Worm (Caenorhabditis elegans) whole organism, L1 larva: Measurements from ENCODE around the gene pid-1.
A peak's percentile ranks its signal among the peaks of the same experiment; 100 is the strongest.

Experiments used
- C04F5.9 ChIP-seq: sonication (generic microtip); optimal IDR thresholded peaks from 2 replicates; lab custom pipeline; 2016; ENCODE audit warnings: missing genetic modification characterization, missing compliant biosample characterization
- Y116A8C.19 ChIP-seq: sonication (generic microtip); optimal IDR thresholded peaks from 2 replicates; lab custom pipeline; 2016; ENCODE audit warnings: missing compliant biosample characterization, missing genetic modification characterization, borderline replicate concordance
- aha-1 ChIP-seq: fragments of 150-350 bp; optimal IDR thresholded peaks from 2 replicates; lab custom pipeline; 2014; ENCODE audit warnings: missing biosample characterization, missing genetic modification characterization
- alr-1 ChIP-seq: fragments of 200-800 bp; sonication (Bioruptor generic); optimal IDR thresholded peaks from 2 replicates; lab custom pipeline; 2018; ENCODE audit warnings: borderline replicate concordance, mild to moderate bottlenecking, missing genetic modification characterization, missing compliant biosample characterization
- blmp-1 ChIP-seq: fragments of 150-350 bp; optimal IDR thresholded peaks from 2 replicates; lab custom pipeline; 2014; ENCODE audit warnings: missing biosample characterization, missing genetic modification characterization
- ceh-63 ChIP-seq: fragments of 200-800 bp; sonication (Bioruptor generic); optimal IDR thresholded peaks from 2 replicates; lab custom pipeline; 2018; ENCODE audit warnings: mild to moderate bottlenecking, missing genetic modification characterization, missing compliant biosample characterization
- ceh-82 ChIP-seq, 3 experiments: fragments of 150-350 bp in 1 of 3; sonication (generic microtip) in 2 of 3; optimal IDR thresholded peaks; 2 replicates each; lab custom pipeline; 2014 to 2017; ENCODE audit warnings: missing biosample characterization in 3 of 3, missing genetic modification characterization in 3 of 3
- ceh-90 ChIP-seq: sonication (generic microtip); optimal IDR thresholded peaks from 2 replicates; lab custom pipeline; 2016; ENCODE audit warnings: missing genetic modification characterization, missing compliant biosample characterization
- dpl-1 ChIP-seq, 3 experiments: fragments of 150-350 bp in 2 of 3; sonication (generic microtip) in 1 of 3; optimal IDR thresholded peaks; 2 replicates each; lab custom pipeline; 2014 to 2017; ENCODE audit warnings: missing biosample characterization in 3 of 3, missing genetic modification characterization in 3 of 3, missing genetic modification reagents in 3 of 3
- dsc-1 ChIP-seq: sonication (generic microtip); optimal IDR thresholded peaks from 2 replicates; lab custom pipeline; 2016; ENCODE audit warnings: mild to moderate bottlenecking, missing genetic modification characterization, missing compliant biosample characterization
- efl-3 ChIP-seq: fragments of 200-800 bp; sonication (Bioruptor generic); optimal IDR thresholded peaks from 2 replicates; lab custom pipeline; 2018; ENCODE audit warnings: mild to moderate bottlenecking, missing genetic modification characterization, missing compliant biosample characterization
- egl-27 ChIP-seq, 2 experiments: fragments of 150-350 bp in 1 of 2; sonication (generic microtip); optimal IDR thresholded peaks; 3 replicates each; lab custom pipeline; 2017 to 2018; ENCODE audit warnings: missing biosample characterization in 2 of 2, missing genetic modification characterization in 2 of 2, missing genetic modification reagents in 2 of 2
- elt-2 ChIP-seq: sonication (generic microtip); optimal IDR thresholded peaks from 2 replicates; lab custom pipeline; 2016; ENCODE audit warnings: missing genetic modification characterization, mild to moderate bottlenecking, inconsistent platforms, missing compliant biosample characterization, missing genetic modification reagents
- elt-3 ChIP-seq, 6 experiments: fragments of 150-350 bp in 1 of 6; sonication (generic microtip); optimal IDR thresholded peaks; 2 replicates each; lab custom pipeline; 2017 to 2018; ENCODE audit warnings: missing biosample characterization in 6 of 6, missing genetic modification characterization in 6 of 6, inconsistent platforms in 1 of 6
- fkh-8 ChIP-seq: sonication (generic microtip); optimal IDR thresholded peaks from 2 replicates; lab custom pipeline; 2016; ENCODE audit warnings: mild to moderate bottlenecking, missing genetic modification characterization, missing compliant biosample characterization
- grh-1 ChIP-seq: fragments of 200-800 bp; sonication (Bioruptor generic); IDR thresholded peaks from 2 replicates; pipeline ENCODE4 v1.3.6; 2022; ENCODE audit warnings: missing genetic modification reagents, missing genetic modification characterization, missing compliant biosample characterization
- hpl-2 ChIP-seq: fragments of 150-350 bp; optimal IDR thresholded peaks from 2 replicates; lab custom pipeline; 2014; ENCODE audit warnings: missing biosample characterization, missing genetic modification reagents, missing genetic modification characterization
- irx-1 ChIP-seq: sonication (generic microtip); optimal IDR thresholded peaks from 2 replicates; lab custom pipeline; 2016; ENCODE audit warnings: missing genetic modification characterization, missing compliant biosample characterization
- isw-1 ChIP-seq: fragments of 200-800 bp; sonication (Bioruptor generic); IDR thresholded peaks from 2 replicates; pipeline ENCODE4 v1.3.6; 2022; ENCODE audit warnings: missing genetic modification characterization, missing compliant biosample characterization
- jun-1 ChIP-seq: fragments of 150-350 bp; optimal IDR thresholded peaks from 2 replicates; lab custom pipeline; 2014; ENCODE audit warnings: missing biosample characterization, missing genetic modification reagents, missing genetic modification characterization
- lin-13 ChIP-seq: fragments of 150-350 bp; optimal IDR thresholded peaks from 2 replicates; lab custom pipeline; 2014; ENCODE audit warnings: missing biosample characterization, missing genetic modification reagents, missing genetic modification characterization
- lin-14 ChIP-seq: fragments of 200-800 bp; sonication (Bioruptor generic); optimal IDR thresholded peaks from 2 replicates; lab custom pipeline; 2018; ENCODE audit warnings: mild to moderate bottlenecking, missing genetic modification characterization, moderate library complexity, missing compliant biosample characterization
- lin-15B ChIP-seq: fragments of 150-350 bp; sonication (generic microtip); optimal IDR thresholded peaks from 3 replicates; lab custom pipeline; 2014; ENCODE audit warnings: missing biosample characterization, missing genetic modification characterization
- lin-35 ChIP-seq, 2 experiments: fragments of 150-350 bp; optimal IDR thresholded peaks; 2 replicates each; lab custom pipeline; 2014; ENCODE audit warnings: missing biosample characterization in 2 of 2, missing genetic modification characterization in 2 of 2, missing genetic modification reagents in 2 of 2
- lin-39 ChIP-seq: fragments of 150-350 bp; optimal IDR thresholded peaks from 2 replicates; lab custom pipeline; 2014; ENCODE audit warnings: missing biosample characterization, missing genetic modification reagents, missing genetic modification characterization
- lsy-2 ChIP-seq, 2 experiments: fragments of 150-350 bp; optimal IDR thresholded peaks; 2 replicates each; lab custom pipeline; 2014; ENCODE audit warnings: missing biosample characterization in 2 of 2, missing genetic modification characterization in 2 of 2
- mdl-1 ChIP-seq, 2 experiments: fragments of 150-350 bp; optimal IDR thresholded peaks; 2 replicates each; lab custom pipeline; 2014 to 2017; ENCODE audit warnings: missing biosample characterization in 2 of 2, missing genetic modification characterization in 2 of 2, inconsistent platforms in 1 of 2
- mep-1 ChIP-seq: fragments of 150-350 bp; optimal IDR thresholded peaks from 2 replicates; lab custom pipeline; 2014; ENCODE audit warnings: missing biosample characterization, missing genetic modification characterization
- nhr-19 ChIP-seq: fragments of 200-800 bp; sonication (Bioruptor generic); conservative IDR thresholded peaks from 2 replicates; pipeline ENCODE4 v1.3.6; 2022; ENCODE audit warnings: missing genetic modification characterization, missing compliant biosample characterization
- nhr-20 ChIP-seq: sonication (generic microtip); optimal IDR thresholded peaks from 2 replicates; lab custom pipeline; 2016; ENCODE audit warnings: mild to moderate bottlenecking, missing genetic modification characterization, missing compliant biosample characterization
- nhr-28 ChIP-seq: fragments of 150-350 bp; optimal IDR thresholded peaks from 2 replicates; lab custom pipeline; 2014; ENCODE audit warnings: missing biosample characterization, missing genetic modification characterization
- nhr-47 ChIP-seq: sonication (generic microtip); optimal IDR thresholded peaks from 2 replicates; lab custom pipeline; 2016; ENCODE audit warnings: mild to moderate bottlenecking, missing genetic modification characterization, moderate library complexity, missing compliant biosample characterization
- nhr-71 ChIP-seq: sonication (generic microtip); optimal IDR thresholded peaks from 2 replicates; lab custom pipeline; 2016; ENCODE audit warnings: mild to moderate bottlenecking, missing genetic modification characterization, moderate library complexity, missing compliant biosample characterization
- nhr-77 ChIP-seq: fragments of 150-350 bp; optimal IDR thresholded peaks from 2 replicates; lab custom pipeline; 2014; ENCODE audit warnings: missing biosample characterization, missing genetic modification characterization
- nhr-84 ChIP-seq: sonication (generic microtip); optimal IDR thresholded peaks from 2 replicates; lab custom pipeline; 2017; ENCODE audit warnings: missing biosample characterization, missing genetic modification characterization
- nhr-85 ChIP-seq: sonication (generic microtip); peaks from one replicate; lab custom pipeline; 2016; ENCODE audit warnings: missing genetic modification characterization, inconsistent platforms, missing compliant biosample characterization
- nhr-90 ChIP-seq: sonication (generic microtip); optimal IDR thresholded peaks from 2 replicates; lab custom pipeline; 2016; ENCODE audit warnings: mild to moderate bottlenecking, missing genetic modification characterization, missing compliant biosample characterization; ENCODE audit not compliant: poor library complexity
- skn-1 ChIP-seq: fragments of 150-350 bp; optimal IDR thresholded peaks from 2 replicates; lab custom pipeline; 2014; ENCODE audit warnings: missing biosample characterization, missing genetic modification characterization
- snpc-4 ChIP-seq: fragments of 150-350 bp; optimal IDR thresholded peaks from 2 replicates; lab custom pipeline; 2014; ENCODE audit warnings: missing biosample characterization, missing genetic modification characterization
- snu-23 ChIP-seq: sonication (generic microtip); optimal IDR thresholded peaks from 2 replicates; lab custom pipeline; 2016; ENCODE audit warnings: missing genetic modification characterization, missing compliant biosample characterization
- sox-4 ChIP-seq: sonication (generic microtip); optimal IDR thresholded peaks from 2 replicates; lab custom pipeline; 2016; ENCODE audit warnings: missing genetic modification characterization, missing compliant biosample characterization
- sptf-1 ChIP-seq: fragments of 150-350 bp; optimal IDR thresholded peaks from 2 replicates; lab custom pipeline; 2014; ENCODE audit warnings: missing biosample characterization, missing genetic modification characterization
- sup-37 ChIP-seq: fragments of 200-800 bp; sonication (Bioruptor generic); optimal IDR thresholded peaks from 2 replicates; lab custom pipeline; 2018; ENCODE audit warnings: mild to moderate bottlenecking, missing genetic modification characterization, missing compliant biosample characterization
- swsn-7 ChIP-seq: sonication (generic microtip); optimal IDR thresholded peaks from 2 replicates; lab custom pipeline; 2016; ENCODE audit warnings: missing genetic modification characterization, missing compliant biosample characterization
- tbx-2 ChIP-seq: sonication (generic microtip); optimal IDR thresholded peaks from 2 replicates; lab custom pipeline; 2016; ENCODE audit warnings: missing genetic modification characterization, missing compliant biosample characterization
- unc-30 ChIP-seq: sonication (generic microtip); optimal IDR thresholded peaks from 2 replicates; lab custom pipeline; 2017; ENCODE audit warnings: missing biosample characterization, missing genetic modification characterization
- unc-62 ChIP-seq: fragments of 150-350 bp; optimal IDR thresholded peaks from 2 replicates; lab custom pipeline; 2014; ENCODE audit warnings: missing biosample characterization, missing genetic modification reagents, missing genetic modification characterization
- zag-1 ChIP-seq: fragments of 150-350 bp; optimal IDR thresholded peaks from 2 replicates; lab custom pipeline; 2014; ENCODE audit warnings: missing biosample characterization, missing genetic modification characterization
- zip-4 ChIP-seq: fragments of 200-800 bp; sonication (Bioruptor generic); optimal IDR thresholded peaks from 2 replicates; lab custom pipeline; 2018; ENCODE audit warnings: mild to moderate bottlenecking, missing genetic modification characterization, moderate library complexity, missing compliant biosample characterization
- ztf-11 ChIP-seq, 2 experiments: sonication (generic microtip); optimal IDR thresholded peaks; 2 replicates each; lab custom pipeline; 2016 to 2017; ENCODE audit warnings: missing genetic modification characterization in 2 of 2, missing biosample characterization in 1 of 2, missing compliant biosample characterization in 1 of 2
- ztf-4 ChIP-seq: fragments of 150-350 bp; optimal IDR thresholded peaks from 2 replicates; lab custom pipeline; 2014; ENCODE audit warnings: missing biosample characterization, missing genetic modification characterization

The pid-1 gene

DNA sequence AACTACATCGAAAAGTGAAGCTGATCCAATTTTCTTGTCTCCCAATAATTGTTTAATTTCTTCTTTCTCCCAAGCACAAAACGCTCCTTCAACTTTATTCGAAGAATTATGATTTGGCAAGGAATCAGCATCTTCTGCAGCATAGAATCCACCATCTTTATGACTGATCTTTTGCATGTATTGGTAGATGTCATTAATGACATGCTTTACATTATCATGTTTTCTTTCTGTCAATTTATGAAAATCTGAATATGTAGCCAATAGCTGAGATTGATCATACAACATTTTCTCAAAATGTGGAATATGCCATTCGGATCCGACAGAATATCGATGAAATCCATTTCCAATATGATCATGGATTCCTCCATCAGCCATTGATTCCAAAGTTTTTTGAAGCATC is 6.8 kb upstream of the pid-1 start:
- TF ChIP-seq lin-39 (tag; lab: Kevin White, UChicago) (no peak), lin-13 (GFP tag; lab: Kevin White, UChicago) (no peak), skn-1 (tag; lab: Kevin White, UChicago) (no peak), nhr-28 (tag; lab: Kevin White, UChicago) (no peak), nhr-19 (GFP tag; lab: Robert Waterston, UW) (no peak), sup-37 (GFP tag; lab: Kevin White, UChicago) (no peak), zip-4 (GFP tag; lab: Kevin White, UChicago) (no peak), nhr-85 (tag; lab: Kevin White, UChicago) (no peak), snpc-4 (tag; lab: Kevin White, UChicago) (no peak), blmp-1 (tag; lab: Kevin White, UChicago) (no peak), alr-1 (no peak), lin-14 (GFP tag; lab: Kevin White, UChicago) (no peak), nhr-90 (tag; lab: Kevin White, UChicago) (no peak)

ce11 chrII:7695636-7696035 is 5.3 kb upstream of the pid-1 start:
- TF ChIP-seq irx-1: no peak
- TF ChIP-seq sox-4 (tag; lab: Kevin White, UChicago): no peak
- no peak for TF ChIP-seq C04F5.9 (tag; lab: Kevin White, UChicago)
- TF ChIP-seq nhr-20: peak; percentile 24
- no peak for TF ChIP-seq grh-1 (GFP tag; lab: Robert Waterston, UW)
- TF ChIP-seq efl-3 (GFP tag; lab: Kevin White, UChicago): no peak
- no peak for TF ChIP-seq sptf-1 (tag; lab: Kevin White, UChicago)
- no peak for TF ChIP-seq ceh-90 (tag; lab: Kevin White, UChicago)
- TF ChIP-seq dpl-1 (GFP tag; optimal IDR thresholded peaks at IDR 0.05; lab: Kevin White, UChicago): no peak
- TF ChIP-seq elt-3 (tag; optimal IDR thresholded peaks at IDR 0.05; lab: Kevin White, UChicago): no peak
- no peak for TF ChIP-seq ceh-63 (GFP tag; lab: Kevin White, UChicago)
- peak; percentile 20 for TF ChIP-seq nhr-90 (tag; lab: Kevin White, UChicago)
- TF ChIP-seq ztf-11 (tag; optimal IDR thresholded peaks at IDR 0.05; lab: Kevin White, UChicago): no peak
- no peak for TF ChIP-seq mdl-1 (tag; optimal IDR thresholded peaks at IDR 0.05; lab: Kevin White, UChicago)
- TF ChIP-seq elt-2: peak; percentile 95
- TF ChIP-seq hpl-2 (GFP tag; lab: Kevin White, UChicago): no peak
- TF ChIP-seq fkh-8: no peak
- TF ChIP-seq blmp-1 (tag; lab: Kevin White, UChicago): no peak
- TF ChIP-seq snu-23 (GFP tag; lab: Kevin White, UChicago): no peak
- no peak for TF ChIP-seq tbx-2 (tag; lab: Kevin White, UChicago)
- TF ChIP-seq lsy-2 (tag; optimal IDR thresholded peaks at IDR 0.05; lab: Kevin White, UChicago): no peak
- no peak for TF ChIP-seq swsn-7
- no peak for TF ChIP-seq zip-4 (GFP tag; lab: Kevin White, UChicago)
- TF ChIP-seq ceh-82 (tag; optimal IDR thresholded peaks at IDR 0.05; lab: Kevin White, UChicago): no peak
- no peak for TF ChIP-seq unc-30 (tag; lab: Kevin White, UChicago)
- TF ChIP-seq sup-37 (GFP tag; lab: Kevin White, UChicago): no peak
- no peak for TF ChIP-seq snpc-4 (tag; lab: Kevin White, UChicago)
- TF ChIP-seq lin-35 (GFP tag; optimal IDR thresholded peaks at IDR 0.05; lab: Kevin White, UChicago): peak in 1 of 2 experiments; percentile 24
- TF ChIP-seq lin-14 (GFP tag; lab: Kevin White, UChicago): peak; percentile 33
- TF ChIP-seq jun-1 (tag; lab: Kevin White, UChicago): no peak
- no peak for TF ChIP-seq lin-15B
- no peak for TF ChIP-seq nhr-84 (tag; lab: Kevin White, UChicago)
- no peak for TF ChIP-seq nhr-77 (tag; lab: Kevin White, UChicago)
- no peak for TF ChIP-seq dsc-1 (tag; lab: Kevin White, UChicago)
- TF ChIP-seq nhr-85 (tag; lab: Kevin White, UChicago): no peak
- TF ChIP-seq mep-1 (tag; lab: Kevin White, UChicago): no peak
- no peak for TF ChIP-seq unc-62 (GFP tag; lab: Kevin White, UChicago)
- no peak for TF ChIP-seq ztf-4 (tag; lab: Kevin White, UChicago)
- TF ChIP-seq zag-1 (tag; lab: Kevin White, UChicago): no peak
- TF ChIP-seq Y116A8C.19 (tag; lab: Kevin White, UChicago): no peak
- TF ChIP-seq aha-1 (tag; lab: Kevin White, UChicago): no peak
- TF ChIP-seq egl-27 (tag; optimal IDR thresholded peaks at IDR 0.05; lab: Kevin White, UChicago): no peak
- TF ChIP-seq isw-1 (GFP tag; lab: Robert Waterston, UW): no peak
- TF ChIP-seq nhr-71 (tag; lab: Kevin White, UChicago): no peak
- no peak for TF ChIP-seq nhr-47 (tag; lab: Kevin White, UChicago)
